Fruit fly (Drosophila melanogaster) whole organism, embryonic: ENCODE results near the gene CG46467.

ENCODE experiments used
- CG10462 ChIP-seq: fragments of 200-800 bp; sonication (Bioruptor generic); optimal IDR thresholded peaks from 2 replicates; lab custom pipeline; 2016; ENCODE audit warnings: missing biosample characterization, missing genetic modification characterization
- otp ChIP-seq: fragments of 200-800 bp; sonication (Bioruptor generic); IDR thresholded peaks from 3 replicates; pipeline ENCODE4, ENCODE4 v1.3.6; 2022; ENCODE audit warnings: missing biosample characterization, missing genetic modification characterization

DNA sequence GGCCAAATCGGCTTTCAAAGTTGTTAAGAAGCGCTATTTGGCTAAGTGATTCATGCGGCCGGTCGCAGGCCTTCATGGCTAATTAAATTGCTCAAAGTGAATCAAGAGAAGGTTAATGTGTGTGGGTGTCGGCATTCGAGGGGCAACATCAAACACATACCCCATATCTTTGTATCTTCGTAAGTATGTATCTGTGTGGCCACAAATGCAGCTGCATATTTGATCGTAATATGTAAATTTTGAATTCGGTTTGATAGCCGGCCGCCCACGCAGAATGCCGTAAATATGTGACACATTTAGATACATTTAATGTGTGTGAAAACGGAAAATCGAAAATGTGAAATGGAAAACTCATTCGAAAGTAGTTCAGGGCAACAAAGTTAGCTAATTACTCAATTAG is 39.8 kb downstream of the CG46467 start:
- TF ChIP-seq otp (GFP tag; lab: Robert Waterston, UW) (no peak), CG10462 (GFP tag; lab: Kevin White, UChicago) (no peak)
